Worm (Caenorhabditis elegans): ENCODE data around the gene nhr-157.

DNA sequence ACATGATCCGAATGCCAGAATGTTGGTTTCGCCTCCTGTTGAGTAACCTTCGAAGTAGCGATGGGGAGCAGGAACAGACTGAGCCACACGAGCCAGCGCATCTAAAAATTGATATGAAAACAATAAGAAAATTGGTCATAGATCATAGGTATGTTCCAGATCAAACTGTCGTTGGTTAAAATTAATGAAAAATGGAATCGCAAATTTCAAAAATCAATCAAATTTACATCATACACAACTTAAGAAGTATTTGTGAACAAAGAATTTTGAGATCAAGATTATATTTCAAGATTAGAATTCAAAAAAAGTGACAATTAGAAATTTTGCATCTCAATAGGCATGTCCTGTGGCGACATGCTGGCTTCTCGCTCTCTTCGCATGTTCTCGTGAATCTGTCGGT, 22.0 kb upstream of the nhr-157 start, which contains the start of gene C17E7.9:
- TF ChIP-seq nhr-237 (tag; optimal IDR thresholded peaks at IDR 0.05) (no peak), unc-39 (tag; optimal IDR thresholded peaks at IDR 0.05) (no peak), elt-3 (tag; optimal IDR thresholded peaks at IDR 0.05) (no peak), unc-62 (GFP tag; optimal IDR thresholded peaks at IDR 0.05) (no peak), snpc-4 (tag; optimal IDR thresholded peaks at IDR 0.05) (no peak), fkh-2 (tag; optimal IDR thresholded peaks at IDR 0.05) (no peak)

Measured in whole organism, L3 larva.